Worm (Caenorhabditis elegans): ENCODE measurements around the gene Y32G9A.2.

DNA sequence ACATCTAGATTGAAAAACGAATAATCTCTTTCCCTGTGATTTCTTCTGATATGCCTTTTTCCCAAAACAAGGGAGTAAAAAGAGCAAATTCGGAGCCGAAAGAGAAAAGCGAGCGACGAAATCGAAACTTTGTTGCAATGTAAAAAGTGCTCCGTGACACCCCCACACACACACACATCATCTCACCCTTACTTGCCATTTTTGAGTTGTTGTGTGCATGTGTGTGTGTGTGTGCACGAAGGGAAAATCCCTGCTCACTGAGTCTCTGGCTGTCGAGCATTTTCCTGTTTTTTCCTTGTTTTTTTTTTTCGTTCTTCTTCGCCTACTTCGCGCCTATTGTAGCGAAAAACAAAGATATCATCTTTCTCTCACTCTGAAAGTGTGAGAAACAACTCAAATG lies 31.3 kb upstream of the Y32G9A.2 start:
- TF ChIP-seq dao-5 (tag; optimal IDR thresholded peaks at IDR 0.05) (no peak), him-1 (tag; optimal IDR thresholded peaks at IDR 0.05) (no peak), W03F9.2 (tag; optimal IDR thresholded peaks at IDR 0.05) (no peak)
